Fruit fly (Drosophila melanogaster) whole organism: ENCODE data around the gene CG10324.

ENCODE experiments used
- Dll ChIP-seq: fragments of >200 bp; optimal IDR thresholded peaks from 2 replicates; lab custom pipeline; 2017
- EcR ChIP-seq, 2 experiments: fragments of >200 bp; optimal IDR thresholded peaks; 2 replicates each; lab custom pipeline; 2017; ENCODE audit warnings: missing biosample characterization in 2 of 2, missing genetic modification characterization in 2 of 2, missing genetic modification reagents in 2 of 2
- pan ChIP-seq: fragments of >200 bp; optimal IDR thresholded peaks from 2 replicates; lab custom pipeline; 2017
- psq ChIP-seq: fragments of >200 bp; optimal IDR thresholded peaks from 2 replicates; lab custom pipeline; 2017

DNA sequence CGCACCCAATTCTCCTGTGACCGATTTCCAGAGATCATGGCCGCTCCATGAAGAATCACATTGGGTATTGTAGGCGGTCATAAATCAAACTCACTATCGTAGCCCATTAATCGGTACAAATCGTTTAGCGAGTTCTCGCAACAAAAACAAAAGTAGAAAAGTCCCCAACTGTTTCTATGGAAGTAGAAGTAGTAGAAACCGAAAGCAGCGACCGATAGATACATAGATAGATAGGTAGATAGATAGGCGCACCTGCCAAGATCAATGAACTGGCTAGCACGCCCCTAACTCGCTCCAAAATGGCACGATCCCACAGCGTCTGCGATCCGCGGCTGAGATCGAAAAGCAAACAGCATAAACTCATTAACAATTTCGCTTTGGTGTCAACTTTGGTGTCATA lies 46.1 kb downstream of the CG10324 start:
- TF ChIP-seq EcR (GFP tag; optimal IDR thresholded peaks at IDR 0.05; lab: Kevin White, UChicago) (no peak), pan (lab: Kevin White, UChicago) (no peak), Dll (no peak), psq (lab: Kevin White, UChicago) (no peak)
